Fruit fly (Drosophila melanogaster) whole organism, embryonic: ENCODE results near the gene Dhdds.
A peak's percentile ranks its signal among the peaks of the same experiment; 100 is the strongest.

Experiments used
- Atf6 ChIP-seq: fragments of 200-800 bp; sonication (Bioruptor generic); IDR thresholded peaks from 2 replicates; pipeline ENCODE4 v1.3.6; 2022; ENCODE audit warnings: missing biosample characterization, missing genetic modification characterization
- B-H2 ChIP-seq: fragments of 200-800 bp; sonication (Bioruptor generic); optimal IDR thresholded peaks from 2 replicates; lab custom pipeline; 2018; ENCODE audit warnings: missing biosample characterization, mild to moderate bottlenecking, missing genetic modification characterization
- CG10267 ChIP-seq: fragments of 200-800 bp; sonication (Bioruptor generic); optimal IDR thresholded peaks from 2 replicates; lab custom pipeline; 2018; ENCODE audit warnings: missing biosample characterization, mild to moderate bottlenecking, missing genetic modification characterization, moderate library complexity
- CG10274 ChIP-seq: fragments of 200-800 bp; sonication (Bioruptor generic); optimal IDR thresholded peaks from 3 replicates; lab custom pipeline; 2017; ENCODE audit warnings: missing biosample characterization, mild to moderate bottlenecking, missing genetic modification characterization
- CG10654 ChIP-seq: fragments of 200-800 bp; sonication (Bioruptor generic); optimal IDR thresholded peaks from 2 replicates; lab custom pipeline; 2016; ENCODE audit warnings: missing biosample characterization, missing genetic modification characterization
- CG11723 ChIP-seq: fragments of 200-800 bp; sonication (Bioruptor generic); optimal IDR thresholded peaks from 2 replicates; lab custom pipeline; 2017; ENCODE audit warnings: missing biosample characterization, mild to moderate bottlenecking, missing genetic modification characterization
- CG13123 ChIP-seq: fragments of 200-800 bp; sonication (Bioruptor generic); optimal IDR thresholded peaks from 2 replicates; lab custom pipeline; 2016; ENCODE audit warnings: missing biosample characterization, missing genetic modification characterization
- CG13296 ChIP-seq: fragments of 200-800 bp; sonication (Bioruptor generic); optimal IDR thresholded peaks from 3 replicates; lab custom pipeline; 2018; ENCODE audit warnings: missing biosample characterization, mild to moderate bottlenecking, missing genetic modification characterization
- CG14710 ChIP-seq: fragments of 200-800 bp; sonication (Bioruptor generic); optimal IDR thresholded peaks from 3 replicates; lab custom pipeline; 2019; ENCODE audit warnings: missing biosample characterization, mild to moderate bottlenecking, missing genetic modification characterization, moderate library complexity
- CG1603 ChIP-seq: fragments of 200-800 bp; sonication (Bioruptor generic); optimal IDR thresholded peaks from 2 replicates; lab custom pipeline; 2019; ENCODE audit warnings: missing biosample characterization, mild to moderate bottlenecking, missing genetic modification characterization, moderate library complexity
- CG18011 ChIP-seq: fragments of 200-800 bp; sonication (Bioruptor generic); optimal IDR thresholded peaks from 2 replicates; lab custom pipeline; 2017; ENCODE audit warnings: missing biosample characterization, missing genetic modification characterization, mild to moderate bottlenecking, moderate library complexity, missing genotype
- CG30431 ChIP-seq: fragments of 200-800 bp; sonication (Bioruptor generic); optimal IDR thresholded peaks from 2 replicates; lab custom pipeline; 2017; ENCODE audit warnings: missing biosample characterization, missing genetic modification characterization
- CG33557 ChIP-seq: fragments of 200-800 bp; sonication (Bioruptor generic); optimal IDR thresholded peaks from 2 replicates; lab custom pipeline; 2019; ENCODE audit warnings: missing biosample characterization, mild to moderate bottlenecking, missing genetic modification characterization, moderate library complexity
- CG4730 ChIP-seq: fragments of 200-800 bp; sonication (Bioruptor generic); IDR thresholded peaks from 2 replicates; pipeline ENCODE4 v1.3.6; 2022; ENCODE audit warnings: missing biosample characterization, missing genetic modification characterization
- CG5953 ChIP-seq: fragments of 200-800 bp; sonication (Bioruptor generic); IDR thresholded peaks from 2 replicates; pipeline ENCODE4 v1.3.6; 2022; ENCODE audit warnings: missing biosample characterization, missing genetic modification characterization
- CG6683 ChIP-seq: fragments of 200-800 bp; sonication (Bioruptor generic); optimal IDR thresholded peaks from 2 replicates; lab custom pipeline; 2017; ENCODE audit warnings: missing biosample characterization, mild to moderate bottlenecking, missing genetic modification characterization, missing genetic modification reagents
- CG8388 ChIP-seq: fragments of 200-800 bp; sonication (Bioruptor generic); optimal IDR thresholded peaks from 2 replicates; lab custom pipeline; 2019; ENCODE audit warnings: missing biosample characterization, mild to moderate bottlenecking, missing genetic modification characterization, moderate library complexity
- CG9876 ChIP-seq: fragments of 200-800 bp; sonication (Bioruptor generic); optimal IDR thresholded peaks from 2 replicates; lab custom pipeline; 2016; ENCODE audit warnings: missing biosample characterization, missing genetic modification characterization
- Dfd ChIP-seq, 2 experiments: fragments of >200 bp; optimal IDR thresholded peaks; 2 replicates each; lab custom pipeline; 2017; ENCODE audit warnings: missing biosample characterization in 2 of 2, missing genetic modification characterization in 2 of 2
- Dref ChIP-seq: fragments of 200-800 bp; sonication (Bioruptor generic); IDR thresholded peaks from 2 replicates; pipeline ENCODE4 v1.3.6; 2022; ENCODE audit warnings: missing biosample characterization, missing genetic modification characterization
- E2f2 ChIP-seq: fragments of 200-800 bp; sonication (Bioruptor generic); IDR thresholded peaks from 2 replicates; pipeline ENCODE4 v1.3.6; 2022; ENCODE audit warnings: missing biosample characterization, missing genetic modification characterization
- ERR ChIP-seq: fragments of 200-800 bp; sonication (Bioruptor generic); optimal IDR thresholded peaks from 2 replicates; lab custom pipeline; 2016; ENCODE audit warnings: missing biosample characterization, missing genetic modification characterization
- Hmx ChIP-seq: fragments of 200-800 bp; sonication (Bioruptor generic); optimal IDR thresholded peaks from 2 replicates; lab custom pipeline; 2016; ENCODE audit warnings: missing biosample characterization, missing genetic modification characterization
- Kr ChIP-seq: fragments of 200-800 bp; sonication (Bioruptor generic); optimal IDR thresholded peaks from 2 replicates; lab custom pipeline; 2017; ENCODE audit warnings: missing biosample characterization, mild to moderate bottlenecking, missing genetic modification characterization
- Mrtf ChIP-seq: fragments of 200-800 bp; sonication (Bioruptor generic); IDR thresholded peaks from 3 replicates; pipeline ENCODE4 v1.3.6; 2022; ENCODE audit warnings: missing biosample characterization, missing genetic modification characterization
- Myb ChIP-seq: fragments of 200-800 bp; sonication (Bioruptor generic); optimal IDR thresholded peaks from 2 replicates; lab custom pipeline; 2016; ENCODE audit warnings: missing biosample characterization, missing genetic modification characterization
- NC2α ChIP-seq: fragments of 200-800 bp; sonication (Bioruptor generic); optimal IDR thresholded peaks from 2 replicates; lab custom pipeline; 2016; ENCODE audit warnings: missing biosample characterization, missing genetic modification characterization
- NC2β ChIP-seq: fragments of 200-800 bp; sonication (Bioruptor generic); optimal IDR thresholded peaks from 2 replicates; lab custom pipeline; 2016; ENCODE audit warnings: missing biosample characterization, missing genetic modification characterization
- Nf-YC ChIP-seq: fragments of 200-800 bp; optimal IDR thresholded peaks from 3 replicates; lab custom pipeline; 2019; ENCODE audit warnings: missing biosample characterization, mild to moderate bottlenecking, missing genetic modification characterization, moderate library complexity
- Oli ChIP-seq: fragments of 200-800 bp; sonication (Bioruptor generic); optimal IDR thresholded peaks from 2 replicates; lab custom pipeline; 2018; ENCODE audit warnings: missing biosample characterization, mild to moderate bottlenecking, missing genetic modification characterization, moderate library complexity
- Rfx ChIP-seq: fragments of 200-800 bp; sonication (Bioruptor generic); IDR thresholded peaks from 2 replicates; pipeline ENCODE4 v1.3.6; 2022; ENCODE audit warnings: missing biosample characterization, missing genetic modification characterization
- Side ChIP-seq: fragments of 200-800 bp; sonication (Bioruptor generic); optimal IDR thresholded peaks from 2 replicates; lab custom pipeline; 2016; ENCODE audit warnings: missing biosample characterization, missing genetic modification characterization
- Sox102F ChIP-seq: fragments of 200-800 bp; sonication (Bioruptor generic); optimal IDR thresholded peaks from 2 replicates; lab custom pipeline; 2018; ENCODE audit warnings: missing biosample characterization, mild to moderate bottlenecking, missing genetic modification characterization, moderate library complexity
- Stat92E ChIP-seq, 3 experiments: fragments of >200 bp in 2 of 3; fragments of 200-800 bp in 1 of 3; sonication (Bioruptor generic) in 1 of 3; optimal IDR thresholded peaks; 2 replicates each; lab custom pipeline; 2017 to 2019; ENCODE audit warnings: missing biosample characterization in 3 of 3, missing genetic modification characterization in 3 of 3, mild to moderate bottlenecking in 1 of 3, moderate library complexity in 1 of 3
- Taf1 ChIP-seq: fragments of 200-800 bp; sonication (Bioruptor generic); IDR thresholded peaks from 2 replicates; pipeline ENCODE4 v1.3.6; 2022; ENCODE audit warnings: missing biosample characterization, missing genetic modification characterization
- bsh ChIP-seq, 2 experiments: fragments of 200-800 bp; sonication (Bioruptor generic); optimal IDR thresholded peaks; 2 replicates each; lab custom pipeline; 2017 to 2018; ENCODE audit warnings: mild to moderate bottlenecking in 2 of 2, missing biosample characterization in 2 of 2, missing genetic modification characterization in 2 of 2, moderate library complexity in 1 of 2
- cg ChIP-seq: fragments of 200-800 bp; sonication (Bioruptor generic); optimal IDR thresholded peaks from 3 replicates; lab custom pipeline; 2019; ENCODE audit warnings: missing biosample characterization, mild to moderate bottlenecking, missing genetic modification characterization, moderate library complexity
- dati ChIP-seq: fragments of 200-800 bp; sonication (Bioruptor generic); IDR thresholded peaks from 2 replicates; pipeline ENCODE4 v1.3.6; 2022; ENCODE audit warnings: missing biosample characterization, missing genetic modification characterization
- fru ChIP-seq: fragments of >200 bp; optimal IDR thresholded peaks from 2 replicates; lab custom pipeline; 2017
- ftz-f1 ChIP-seq: fragments of 200-800 bp; sonication (Bioruptor generic); optimal IDR thresholded peaks from 2 replicates; lab custom pipeline; 2016; ENCODE audit warnings: missing biosample characterization, missing genetic modification characterization
- fu2 ChIP-seq: fragments of 200-800 bp; sonication (Bioruptor generic); optimal IDR thresholded peaks from 2 replicates; lab custom pipeline; 2016; ENCODE audit warnings: missing biosample characterization, missing genetic modification characterization
- gro ChIP-seq: fragments of 200-800 bp; sonication (Bioruptor generic); optimal IDR thresholded peaks from 2 replicates; lab custom pipeline; 2016; ENCODE audit warnings: missing biosample characterization, missing genetic modification characterization
- hb ChIP-seq: fragments of 200-800 bp; sonication (Bioruptor generic); IDR thresholded peaks from 3 replicates; pipeline ENCODE4 v1.3.6; 2022; ENCODE audit warnings: missing biosample characterization, missing genetic modification characterization; ENCODE audit not compliant: partially characterized antibody
- onecut ChIP-seq: fragments of 200-800 bp; sonication (Bioruptor generic); IDR thresholded peaks from 2 replicates; pipeline ENCODE4 v1.3.6; 2022; ENCODE audit warnings: missing biosample characterization, missing genetic modification characterization
- prd ChIP-seq, 3 experiments: fragments of >200 bp in 2 of 3; fragments of 200-800 bp in 1 of 3; sonication (Bioruptor generic) in 1 of 3; optimal IDR thresholded peaks in 2 of 3; IDR thresholded peaks in 1 of 3; 2 replicates in 2 of 3; 3 replicates in 1 of 3; pipeline versions ENCODE4 v1.3.6 to Lab custom; 2017 to 2022; ENCODE audit warnings: missing biosample characterization in 1 of 3, missing genetic modification characterization in 1 of 3
- schlank ChIP-seq: fragments of 200-800 bp; sonication (Bioruptor generic); optimal IDR thresholded peaks from 2 replicates; lab custom pipeline; 2018; ENCODE audit warnings: missing biosample characterization, mild to moderate bottlenecking, missing genetic modification characterization
- so ChIP-seq: fragments of 200-800 bp; sonication (Bioruptor generic); IDR thresholded peaks from 3 replicates; pipeline ENCODE4 v1.3.6; 2022; ENCODE audit warnings: missing biosample characterization, missing genetic modification characterization
- sr ChIP-seq: fragments of 200-800 bp; sonication (Bioruptor generic); IDR thresholded peaks from 3 replicates; pipeline ENCODE4 v1.3.6; 2022; ENCODE audit warnings: missing biosample characterization, missing genetic modification characterization
- tgo ChIP-seq: fragments of 200-800 bp; sonication (Bioruptor generic); IDR thresholded peaks from 3 replicates; pipeline ENCODE4 v1.3.6; 2022; ENCODE audit warnings: missing biosample characterization, missing genetic modification characterization
- z ChIP-seq: fragments of 200-800 bp; sonication (Bioruptor generic); IDR thresholded peaks from 3 replicates; pipeline ENCODE4 v1.3.6; 2022; ENCODE audit warnings: missing biosample characterization, missing genetic modification characterization

The Dhdds gene

dm6 chrX:7972363-7972942 lies 39.3 kb upstream of the Dhdds start (continued):
- TF ChIP-seq CG13296 (peak; percentile 78), sr (peak; percentile 59; the same call in 1 of the 3 replicates), CG9876 (GFP tag; lab: Kevin White, UChicago) (no peak), Myb (GFP tag; lab: Kevin White, UChicago) (peak; percentile 33), gro (GFP tag; lab: Kevin White, UChicago) (peak; percentile 47), CG6683 (GFP tag; lab: Kevin White, UChicago) (peak; percentile 73), Oli (tag; lab: Kevin White, UChicago) (peak; percentile 91), Dref (no peak), ERR (GFP tag; lab: Kevin White, UChicago) (peak; percentile 20), NC2β (GFP tag; lab: Kevin White, UChicago) (peak; percentile 68), CG10274 (GFP tag; lab: Kevin White, UChicago) (peak; percentile 55), prd (optimal IDR thresholded peaks at IDR 0.05; lab: Kevin White, UChicago) (no peak), prd (GFP tag; IDR thresholded peaks at IDR 0.05; lab: Robert Waterston, UW) (peak; percentile 93), Mrtf (peak; percentile 88), CG5953 (peak; percentile 79), tgo (GFP tag; lab: Robert Waterston, UW) (peak; percentile 87), onecut (GFP tag; lab: Robert Waterston, UW) (peak; percentile 87), NC2α (GFP tag; lab: Kevin White, UChicago) (peak; percentile 30), CG33557 (peak; percentile 71), CG14710 (peak; percentile 85), fru (lab: Kevin White, UChicago) (no peak), CG11723 (GFP tag; lab: Kevin White, UChicago) (peak; percentile 73), B-H2 (GFP tag; lab: Kevin White, UChicago) (no peak), CG10267 (tag; lab: Kevin White, UChicago) (peak; percentile 86), ftz-f1 (GFP tag; lab: Kevin White, UChicago) (no peak), Sox102F (GFP tag; lab: Kevin White, UChicago) (peak; percentile 91), Hmx (no peak), Dfd (GFP tag; optimal IDR thresholded peaks at IDR 0.05; lab: Kevin White, UChicago) (no peak), CG1603 (tag; lab: Kevin White, UChicago) (peak; percentile 95), Nf-YC (peak; percentile 16), CG10654 (peak; percentile 74), z (GFP tag; lab: Robert Waterston, UW) (no peak), Kr (GFP tag; lab: Kevin White, UChicago) (no peak), Atf6 (GFP tag; lab: Robert Waterston, UW) (peak; percentile 79), cg (GFP tag; lab: Kevin White, UChicago) (no peak), CG13123 (GFP tag; lab: Kevin White, UChicago) (peak; percentile 55), so (peak; percentile 92), bsh (GFP tag; optimal IDR thresholded peaks at IDR 0.05; lab: Kevin White, UChicago) (peak; percentile 76 to 95), schlank (tag; lab: Kevin White, UChicago) (peak; percentile 65), CG30431 (GFP tag; lab: Kevin White, UChicago) (peak; percentile 85), CG4730 (GFP tag; lab: Robert Waterston, UW) (peak; percentile 83), CG8388 (GFP tag; lab: Kevin White, UChicago) (peak; percentile 89), Side (peak; percentile 51), Rfx (GFP tag; lab: Robert Waterston, UW) (peak; percentile 84), Taf1 (GFP tag; lab: Robert Waterston, UW) (peak; percentile 27; the same call in 1 of the 2 replicates), dati (GFP tag; lab: Robert Waterston, UW) (peak; percentile 69; the same call in 1 of the 2 replicates), Stat92E (GFP tag; optimal IDR thresholded peaks at IDR 0.05; lab: Kevin White, UChicago) (peak in 1 of 3 experiments; percentile 66), fu2 (GFP tag; lab: Kevin White, UChicago) (peak; percentile 17), hb (no peak), CG18011 (GFP tag; lab: Kevin White, UChicago) (peak; percentile 66), E2f2 (peak; percentile 64)
